Worm (Caenorhabditis elegans): ENCODE measurements around the gene C15H11.10.

- TF ChIP-seq tbx-37 (GFP tag; conservative IDR thresholded peaks at IDR 0.05) (no peak), flt-1 (GFP tag; IDR thresholded peaks at IDR 0.05) (no peak), ama-1 (optimal IDR thresholded peaks at IDR 0.05) (no peak), hnd-1 (tag; optimal IDR thresholded peaks at IDR 0.05) (no peak), ceh-36 (tag; optimal IDR thresholded peaks at IDR 0.05) (no peak), sea-1 (GFP tag; conservative IDR thresholded peaks at IDR 0.05) (no peak), ceh-13 (GFP tag; optimal IDR thresholded peaks at IDR 0.05) (no peak), tbx-11 (GFP tag; IDR thresholded peaks at IDR 0.05) (no peak), hmbx-1 (tag; optimal IDR thresholded peaks at IDR 0.05) (no peak), hmg-4 (GFP tag; optimal IDR thresholded peaks at IDR 0.05) (no peak), scrt-1 (GFP tag; IDR thresholded peaks at IDR 0.05) (no peak)
Observed at ce11 chrV:14378052-14378451, 13.9 kb upstream of the C15H11.10 start.
